Worm (Caenorhabditis elegans): Measurements from ENCODE around the gene E04F6.10.

- TF ChIP-seq nhr-237 (tag; optimal IDR thresholded peaks at IDR 0.05) (no peak), lsy-2 (tag; optimal IDR thresholded peaks at IDR 0.05) (no peak), nhr-76 (tag; optimal IDR thresholded peaks at IDR 0.05) (no peak), nhr-2 (tag; optimal IDR thresholded peaks at IDR 0.05) (no peak), unc-62 (GFP tag; optimal IDR thresholded peaks at IDR 0.05) (no peak), sptf-1 (tag; optimal IDR thresholded peaks at IDR 0.05) (no peak), unc-39 (tag; optimal IDR thresholded peaks at IDR 0.05) (no peak), blmp-1 (tag; optimal IDR thresholded peaks at IDR 0.05) (no peak), lin-13 (tag; optimal IDR thresholded peaks at IDR 0.05) (no peak), pha-4 (tag; optimal IDR thresholded peaks at IDR 0.05) (no peak), ztf-11 (tag; optimal IDR thresholded peaks at IDR 0.05) (no peak), elt-3 (tag; optimal IDR thresholded peaks at IDR 0.05) (no peak), elt-1 (tag; optimal IDR thresholded peaks at IDR 0.05; ENCODE audit: borderline replicate concordance, insufficient read depth) (no peak), snpc-4 (tag; optimal IDR thresholded peaks at IDR 0.05) (no peak)
Observed at ce11 chrII:7176108-7176507, 40.8 kb downstream of the E04F6.10 start.
